Worm (Caenorhabditis elegans): Measurements from ENCODE around the gene zipt-2.2.

DNA sequence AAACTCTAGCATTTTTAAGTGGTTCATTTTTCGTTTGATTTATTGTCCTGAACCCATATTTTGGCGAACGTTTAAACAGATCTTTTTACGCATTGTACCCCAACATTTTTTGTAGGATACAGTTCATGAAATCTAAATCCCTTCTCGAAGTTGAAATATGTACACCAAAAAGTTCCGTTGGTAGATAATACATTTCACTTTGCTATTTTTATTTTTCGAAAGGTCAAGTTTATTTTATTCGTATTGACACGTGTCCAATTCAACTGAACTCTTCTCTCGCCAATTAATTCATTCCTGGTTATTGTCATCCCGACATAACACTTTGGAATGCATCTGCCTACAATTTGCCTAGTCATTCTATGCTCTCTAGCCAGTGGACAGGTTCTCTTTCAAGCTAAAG is 35.8 kb upstream of the zipt-2.2 start, which contains the start of gene F36A4.2:
- TF ChIP-seq sea-1 (GFP tag; conservative IDR thresholded peaks at IDR 0.05), result no peak
- TF ChIP-seq ama-1 (optimal IDR thresholded peaks at IDR 0.05), result no peak
- no peak for TF ChIP-seq hnd-1 (tag; optimal IDR thresholded peaks at IDR 0.05)
- no peak for TF ChIP-seq flt-1 (GFP tag; IDR thresholded peaks at IDR 0.05)
- TF ChIP-seq aly-1 (tag; optimal IDR thresholded peaks at IDR 0.05), result no peak
- no peak for TF ChIP-seq F13C5.2 (tag; optimal IDR thresholded peaks at IDR 0.05)
- no peak for TF ChIP-seq tbx-11 (GFP tag; IDR thresholded peaks at IDR 0.05)
- no peak for TF ChIP-seq ceh-36 (tag; optimal IDR thresholded peaks at IDR 0.05)
- no peak for TF ChIP-seq pes-1 (GFP tag; IDR thresholded peaks at IDR 0.05)
- no peak for TF ChIP-seq hmg-4 (GFP tag; optimal IDR thresholded peaks at IDR 0.05)
- no peak for TF ChIP-seq ceh-13 (GFP tag; optimal IDR thresholded peaks at IDR 0.05)
- no peak for TF ChIP-seq tra-4 (tag; optimal IDR thresholded peaks at IDR 0.05)
- no peak for TF ChIP-seq tbx-37 (GFP tag; conservative IDR thresholded peaks at IDR 0.05)
